Fruit fly (Drosophila melanogaster) whole organism, prepupa: Measurements from ENCODE around the gene LSm-4.

Experiments
- Blimp-1 ChIP-seq: fragments of 200-800 bp; sonication (Bioruptor generic); optimal IDR thresholded peaks from 3 replicates; lab custom pipeline; 2017; ENCODE audit warnings: missing biosample characterization, missing genetic modification characterization, mild to moderate bottlenecking, moderate library complexity, missing genetic modification reagents
- CG11294 ChIP-seq: fragments of 200-800 bp; sonication (Bioruptor generic); IDR thresholded peaks from 2 replicates; pipeline ENCODE4 v1.3.6; 2022; ENCODE audit warnings: missing biosample characterization, missing genetic modification characterization
- CG11762 ChIP-seq: fragments of 200-800 bp; sonication (Bioruptor generic); optimal IDR thresholded peaks from 3 replicates; lab custom pipeline; 2016; ENCODE audit warnings: missing biosample characterization, missing genetic modification characterization; ENCODE audit not compliant: insufficient read depth
- CG15336 ChIP-seq: fragments of 200-800 bp; sonication (Bioruptor generic); IDR thresholded peaks from 2 replicates; pipeline ENCODE4 v1.3.6; 2022; ENCODE audit warnings: missing biosample characterization, missing genetic modification characterization
- CG1621 ChIP-seq: fragments of 200-800 bp; sonication (Bioruptor generic); optimal IDR thresholded peaks from 3 replicates; lab custom pipeline; 2018; ENCODE audit warnings: missing biosample characterization, mild to moderate bottlenecking, missing genetic modification characterization
- CG16779 ChIP-seq: fragments of 200-800 bp; sonication (Bioruptor generic); optimal IDR thresholded peaks from 3 replicates; lab custom pipeline; 2017; ENCODE audit warnings: missing biosample characterization, mild to moderate bottlenecking, missing genetic modification characterization
- CG3032 ChIP-seq: fragments of 200-800 bp; optimal IDR thresholded peaks from 2 replicates; lab custom pipeline; 2019; ENCODE audit warnings: missing biosample characterization, mild to moderate bottlenecking, missing genetic modification characterization, moderate library complexity
- CG31627 ChIP-seq: fragments of 200-800 bp; sonication (Bioruptor generic); optimal IDR thresholded peaks from 3 replicates; lab custom pipeline; 2016; ENCODE audit warnings: missing biosample characterization, missing genetic modification characterization
- CG32006 ChIP-seq: fragments of 200-800 bp; sonication (Bioruptor generic); optimal IDR thresholded peaks from 3 replicates; lab custom pipeline; 2017; ENCODE audit warnings: missing biosample characterization, mild to moderate bottlenecking, missing genetic modification characterization
- CG34406 ChIP-seq: fragments of 200-800 bp; sonication (Bioruptor generic); optimal IDR thresholded peaks from 3 replicates; lab custom pipeline; 2016; ENCODE audit warnings: missing biosample characterization, missing genetic modification characterization
- CG3919 ChIP-seq: fragments of 200-800 bp; sonication (Bioruptor generic); optimal IDR thresholded peaks from 3 replicates; lab custom pipeline; 2016; ENCODE audit warnings: missing biosample characterization, missing genetic modification characterization
- CG4318 ChIP-seq: fragments of 200-800 bp; sonication (Bioruptor generic); optimal IDR thresholded peaks from 3 replicates; lab custom pipeline; 2017; ENCODE audit warnings: missing biosample characterization, mild to moderate bottlenecking, missing genetic modification characterization
- CG6163 ChIP-seq: fragments of 200-800 bp; sonication (Bioruptor generic); IDR thresholded peaks from 3 replicates; pipeline ENCODE4 v1.3.6; 2022; ENCODE audit warnings: missing biosample characterization, missing genetic modification characterization
- CG6792 ChIP-seq: fragments of 200-800 bp; sonication (Bioruptor generic); optimal IDR thresholded peaks from 3 replicates; lab custom pipeline; 2016; ENCODE audit warnings: missing biosample characterization, missing genetic modification characterization
- CG6808 ChIP-seq: fragments of 200-800 bp; sonication (Bioruptor generic); optimal IDR thresholded peaks from 3 replicates; lab custom pipeline; 2017; ENCODE audit warnings: missing biosample characterization, missing genetic modification characterization, mild to moderate bottlenecking, moderate library complexity, missing genetic modification reagents
- CG6854 ChIP-seq: fragments of 200-800 bp; sonication (Bioruptor generic); optimal IDR thresholded peaks from 2 replicates; lab custom pipeline; 2017; ENCODE audit warnings: missing biosample characterization, mild to moderate bottlenecking, missing genetic modification characterization
- CG7368 ChIP-seq: fragments of 200-800 bp; sonication (Bioruptor generic); optimal IDR thresholded peaks from 3 replicates; lab custom pipeline; 2016; ENCODE audit warnings: missing biosample characterization, missing genetic modification characterization
- CG8119 ChIP-seq: fragments of 200-800 bp; sonication (Bioruptor generic); IDR thresholded peaks from 3 replicates; pipeline ENCODE4 v1.3.6; 2022; ENCODE audit warnings: missing biosample characterization, missing genetic modification characterization
- CG8319 ChIP-seq: fragments of 200-800 bp; sonication (Bioruptor generic); optimal IDR thresholded peaks from 3 replicates; lab custom pipeline; 2016; ENCODE audit warnings: missing biosample characterization, missing genetic modification characterization
- CG8632 ChIP-seq: fragments of 200-800 bp; sonication (Bioruptor generic); optimal IDR thresholded peaks from 3 replicates; lab custom pipeline; 2016; ENCODE audit warnings: missing biosample characterization, missing genetic modification characterization
- CG9139 ChIP-seq: fragments of 200-800 bp; sonication (Bioruptor generic); optimal IDR thresholded peaks from 3 replicates; lab custom pipeline; 2017; ENCODE audit warnings: missing biosample characterization, mild to moderate bottlenecking, missing genetic modification characterization
- Eip75B ChIP-seq: fragments of 200-800 bp; sonication (Bioruptor generic); optimal IDR thresholded peaks from 3 replicates; lab custom pipeline; 2016; ENCODE audit warnings: missing biosample characterization, missing genetic modification characterization
- Eip78C ChIP-seq: fragments of 200-800 bp; sonication (Bioruptor generic); peaks from one replicate; lab custom pipeline; 2016; ENCODE audit warnings: missing biosample characterization, missing genetic modification characterization
- Eip93F ChIP-seq: fragments of 200-800 bp; sonication (Bioruptor generic); optimal IDR thresholded peaks from 2 replicates; lab custom pipeline; 2016; ENCODE audit warnings: missing biosample characterization, mild to moderate bottlenecking, missing genetic modification characterization
- Ets21C ChIP-seq: fragments of 200-800 bp; sonication (Bioruptor generic); optimal IDR thresholded peaks from 3 replicates; lab custom pipeline; 2016; ENCODE audit warnings: missing biosample characterization, missing genetic modification characterization
- Ets96B ChIP-seq: fragments of 200-800 bp; optimal IDR thresholded peaks from 2 replicates; lab custom pipeline; 2019; ENCODE audit warnings: missing biosample characterization, mild to moderate bottlenecking, missing genetic modification characterization, moderate library complexity
- Gug ChIP-seq: fragments of 200-800 bp; sonication (Bioruptor generic); IDR thresholded peaks from 2 replicates; pipeline ENCODE4 v1.3.6; 2022; ENCODE audit warnings: missing biosample characterization, missing genetic modification characterization
- Hr38 ChIP-seq: sonication (Bioruptor generic); optimal IDR thresholded peaks from 2 replicates; lab custom pipeline; 2016; ENCODE audit warnings: missing biosample characterization, missing genetic modification characterization
- Hr39 ChIP-seq: fragments of 200-800 bp; sonication (Bioruptor generic); optimal IDR thresholded peaks from 2 replicates; lab custom pipeline; 2016; ENCODE audit warnings: missing biosample characterization, missing genetic modification characterization
- Hr4 ChIP-seq: fragments of 200-800 bp; sonication (Bioruptor generic); optimal IDR thresholded peaks from 3 replicates; lab custom pipeline; 2016; ENCODE audit warnings: missing biosample characterization, missing genetic modification characterization
- Lpt ChIP-seq: fragments of 200-800 bp; sonication (Bioruptor generic); optimal IDR thresholded peaks from 3 replicates; lab custom pipeline; 2016; ENCODE audit warnings: missing biosample characterization, missing genetic modification characterization
- Met ChIP-seq: fragments of 200-800 bp; sonication (Bioruptor generic); optimal IDR thresholded peaks from 3 replicates; lab custom pipeline; 2016; ENCODE audit warnings: missing biosample characterization, missing genetic modification characterization
- OdsH ChIP-seq: fragments of 200-800 bp; sonication (Bioruptor generic); optimal IDR thresholded peaks from 3 replicates; lab custom pipeline; 2016; ENCODE audit warnings: missing biosample characterization, missing genetic modification characterization
- Smox ChIP-seq: fragments of 200-800 bp; sonication (Bioruptor generic); optimal IDR thresholded peaks from 3 replicates; lab custom pipeline; 2016; ENCODE audit warnings: missing biosample characterization, missing genetic modification characterization
- Sox14 ChIP-seq: fragments of 200-800 bp; sonication (Bioruptor generic); optimal IDR thresholded peaks from 3 replicates; lab custom pipeline; 2016; ENCODE audit warnings: missing biosample characterization, missing genetic modification characterization
- Sox15 ChIP-seq: fragments of 200-800 bp; sonication (Bioruptor generic); optimal IDR thresholded peaks from 3 replicates; lab custom pipeline; 2016; ENCODE audit warnings: missing biosample characterization, missing genetic modification characterization
- achi ChIP-seq: fragments of 200-800 bp; sonication (Bioruptor generic); optimal IDR thresholded peaks from 3 replicates; lab custom pipeline; 2016; ENCODE audit warnings: missing biosample characterization, missing genetic modification characterization
- acj6 ChIP-seq: fragments of 200-800 bp; sonication (Bioruptor generic); optimal IDR thresholded peaks from 3 replicates; lab custom pipeline; 2016; ENCODE audit warnings: missing biosample characterization, missing genetic modification characterization
- cyc ChIP-seq: fragments of 200-800 bp; sonication (Bioruptor generic); optimal IDR thresholded peaks from 3 replicates; lab custom pipeline; 2016; ENCODE audit warnings: missing biosample characterization, missing genetic modification characterization
- dsx ChIP-seq: fragments of 200-800 bp; optimal IDR thresholded peaks from 3 replicates; lab custom pipeline; 2019; ENCODE audit warnings: missing biosample characterization, mild to moderate bottlenecking, missing genetic modification characterization, moderate library complexity; ENCODE audit not compliant: poor library complexity, severe bottlenecking
- fd59A ChIP-seq: fragments of 200-800 bp; sonication (Bioruptor generic); optimal IDR thresholded peaks from 2 replicates; lab custom pipeline; 2017; ENCODE audit warnings: missing biosample characterization, mild to moderate bottlenecking, missing genetic modification characterization, missing genetic modification reagents
- fd85E ChIP-seq: fragments of 200-800 bp; sonication (Bioruptor generic); optimal IDR thresholded peaks from 3 replicates; lab custom pipeline; 2016; ENCODE audit warnings: missing biosample characterization, missing genetic modification characterization
- fkh ChIP-seq: fragments of 200-800 bp; sonication (Bioruptor generic); optimal IDR thresholded peaks from 3 replicates; lab custom pipeline; 2017; ENCODE audit warnings: missing biosample characterization, mild to moderate bottlenecking, missing genetic modification characterization, moderate library complexity
- lz ChIP-seq: fragments of 200-800 bp; sonication (Bioruptor generic); optimal IDR thresholded peaks from 3 replicates; lab custom pipeline; 2016; ENCODE audit warnings: missing biosample characterization, missing genetic modification characterization
- net ChIP-seq: fragments of 200-800 bp; sonication (Bioruptor generic); optimal IDR thresholded peaks from 3 replicates; lab custom pipeline; 2016; ENCODE audit warnings: missing biosample characterization, missing genetic modification characterization
- pdm3 ChIP-seq: fragments of 200-800 bp; sonication (Bioruptor generic); optimal IDR thresholded peaks from 3 replicates; lab custom pipeline; 2016; ENCODE audit warnings: missing biosample characterization, missing genetic modification characterization
- spab ChIP-seq: fragments of 200-800 bp; sonication (Bioruptor generic); optimal IDR thresholded peaks from 2 replicates; lab custom pipeline; 2017; ENCODE audit warnings: missing biosample characterization, mild to moderate bottlenecking, missing genetic modification characterization, missing genetic modification reagents
- ss ChIP-seq, 2 experiments: fragments of 200-800 bp; sonication (Bioruptor generic); optimal IDR thresholded peaks; 2 replicates in 1 of 2; 3 replicates in 1 of 2; lab custom pipeline; 2017 to 2018; ENCODE audit warnings: mild to moderate bottlenecking in 2 of 2, missing biosample characterization in 2 of 2, missing genetic modification characterization in 2 of 2, moderate library complexity in 1 of 2
- svp ChIP-seq: fragments of 200-800 bp; sonication (Bioruptor generic); peaks from one replicate; lab custom pipeline; 2016; ENCODE audit warnings: missing biosample characterization, missing genetic modification characterization
- topi ChIP-seq: fragments of 200-800 bp; sonication (Bioruptor generic); optimal IDR thresholded peaks from 3 replicates; lab custom pipeline; 2016; ENCODE audit warnings: missing biosample characterization, missing genetic modification characterization
- vri ChIP-seq: fragments of 200-800 bp; sonication (Bioruptor generic); optimal IDR thresholded peaks from 3 replicates; lab custom pipeline; 2016; ENCODE audit warnings: missing biosample characterization, mild to moderate bottlenecking, missing genetic modification characterization

The LSm-4 gene

dm6 chr2L:10428528-10428927 is 23.5 kb upstream of the LSm-4 start, which contains the start of gene CG5188 (continued):
- TF ChIP-seq Blimp-1 (GFP tag; lab: Kevin White, UChicago) = no peak
- no peak for TF ChIP-seq CG7368 (GFP tag; lab: Kevin White, UChicago)
- peak; percentile 65 for TF ChIP-seq lz
- TF ChIP-seq fkh (GFP tag; lab: Kevin White, UChicago) = no peak
- TF ChIP-seq topi (GFP tag; lab: Kevin White, UChicago) = peak; percentile 45
- TF ChIP-seq CG8319 (GFP tag; lab: Kevin White, UChicago) = no peak
- no peak for TF ChIP-seq achi

DNA sequence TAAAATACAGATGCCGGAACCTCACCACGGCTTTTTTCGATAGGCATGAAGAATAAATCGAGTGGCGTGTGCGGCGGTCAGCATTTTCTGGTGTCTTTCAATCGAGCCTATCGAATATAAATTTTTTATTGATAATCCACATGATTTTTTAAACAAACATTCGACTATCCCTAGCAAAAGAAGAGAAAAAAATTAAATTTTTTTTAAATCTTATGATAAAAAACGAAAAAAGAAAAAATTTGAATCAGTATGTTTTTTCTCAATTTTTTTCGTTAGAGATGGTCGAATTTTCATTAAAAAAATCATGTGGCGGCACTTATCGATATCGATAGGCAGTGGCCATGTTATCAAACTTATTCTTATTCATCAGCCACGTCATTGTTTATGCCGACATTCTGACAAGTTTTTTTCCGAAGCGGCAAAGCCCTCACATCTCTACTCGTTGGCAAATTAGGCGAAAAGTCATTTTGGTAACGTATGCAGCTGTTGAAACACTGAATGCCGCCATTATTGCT is 21.6 kb upstream of the LSm-4 start, which contains the start of the genes SmB and KdelR:
Gene SmB (minus strand): TSS at position 94 of the 515 bp plus-strand sequence.
Gene KdelR (plus strand): TSS at position 354 of the 515 bp plus-strand sequence.
- TF ChIP-seq net (GFP tag; lab: Kevin White, UChicago) = no peak
- TF ChIP-seq Eip93F (GFP tag; lab: Kevin White, UChicago) = no peak
- no peak for TF ChIP-seq CG31627 (GFP tag; lab: Kevin White, UChicago)
- no peak for TF ChIP-seq CG7368 (GFP tag; lab: Kevin White, UChicago)
- no peak for TF ChIP-seq Hr39 (GFP tag; lab: Kevin White, UChicago)
- TF ChIP-seq fd59A = no peak
- TF ChIP-seq CG3032 = peak; percentile 13
- TF ChIP-seq CG1621 (tag; lab: Kevin White, UChicago) = peak; percentile 39
- no peak for TF ChIP-seq Gug
- no peak for TF ChIP-seq fd85E
- TF ChIP-seq spab = no peak
- TF ChIP-seq vri (GFP tag; lab: Kevin White, UChicago) = no peak
- TF ChIP-seq CG11294 = no peak
- no peak for TF ChIP-seq Sox14 (GFP tag; lab: Kevin White, UChicago)
- no peak for TF ChIP-seq CG8119 (GFP tag; lab: Robert Waterston, UW)
- no peak for TF ChIP-seq Eip75B (GFP tag; lab: Kevin White, UChicago)
- no peak for TF ChIP-seq CG8632 (GFP tag; lab: Kevin White, UChicago)
- no peak for TF ChIP-seq Blimp-1 (GFP tag; lab: Kevin White, UChicago)
- TF ChIP-seq pdm3 = no peak
- no peak for TF ChIP-seq CG11762 (GFP tag; lab: Kevin White, UChicago)
- TF ChIP-seq OdsH (GFP tag; lab: Kevin White, UChicago) = no peak
- TF ChIP-seq lz = peak; percentile 34
- TF ChIP-seq CG6854 (GFP tag; lab: Kevin White, UChicago) = no peak
- TF ChIP-seq Hr4 = no peak
- TF ChIP-seq ss (GFP tag; optimal IDR thresholded peaks at IDR 0.05; lab: Kevin White, UChicago) = no peak
- TF ChIP-seq Hr38 (GFP tag; lab: Kevin White, UChicago) = no peak
- no peak for TF ChIP-seq CG6163
- no peak for TF ChIP-seq Smox
- TF ChIP-seq cyc (GFP tag; lab: Kevin White, UChicago) = no peak
- no peak for TF ChIP-seq CG15336 (GFP tag; lab: Robert Waterston, UW)
- TF ChIP-seq Lpt (GFP tag; lab: Kevin White, UChicago) = no peak
- no peak for TF ChIP-seq CG16779 (tag; lab: Kevin White, UChicago)
- TF ChIP-seq Ets96B (tag; lab: Kevin White, UChicago) = no peak
- TF ChIP-seq CG6792 = no peak
- no peak for TF ChIP-seq dsx (GFP tag; lab: Kevin White, UChicago)
- no peak for TF ChIP-seq CG9139
- TF ChIP-seq achi = no peak
- no peak for TF ChIP-seq CG6808 (GFP tag; lab: Kevin White, UChicago)
- TF ChIP-seq acj6 (GFP tag; lab: Kevin White, UChicago) = no peak
- TF ChIP-seq Eip78C (GFP tag; lab: Kevin White, UChicago) = peak; percentile 26
- no peak for TF ChIP-seq Ets21C (GFP tag; lab: Kevin White, UChicago)
- TF ChIP-seq CG34406 (GFP tag; lab: Kevin White, UChicago) = no peak
- no peak for TF ChIP-seq Met (GFP tag; lab: Kevin White, UChicago)
- TF ChIP-seq svp (GFP tag; lab: Kevin White, UChicago) = no peak
- no peak for TF ChIP-seq CG3919 (GFP tag; lab: Kevin White, UChicago)
- TF ChIP-seq CG4318 (GFP tag; lab: Kevin White, UChicago) = no peak
- TF ChIP-seq CG32006 = no peak
- TF ChIP-seq Sox15 (GFP tag; lab: Kevin White, UChicago) = no peak
